Worm (Caenorhabditis elegans) whole organism, dauer: ENCODE results near the gene fbxb-111.

Source experiments
- unc-62 ChIP-seq: sonication (generic microtip); optimal IDR thresholded peaks from 2 replicates; lab custom pipeline; 2017; ENCODE audit warnings: missing biosample characterization, missing genetic modification reagents, missing genetic modification characterization

fbxb-111 gene

DNA sequence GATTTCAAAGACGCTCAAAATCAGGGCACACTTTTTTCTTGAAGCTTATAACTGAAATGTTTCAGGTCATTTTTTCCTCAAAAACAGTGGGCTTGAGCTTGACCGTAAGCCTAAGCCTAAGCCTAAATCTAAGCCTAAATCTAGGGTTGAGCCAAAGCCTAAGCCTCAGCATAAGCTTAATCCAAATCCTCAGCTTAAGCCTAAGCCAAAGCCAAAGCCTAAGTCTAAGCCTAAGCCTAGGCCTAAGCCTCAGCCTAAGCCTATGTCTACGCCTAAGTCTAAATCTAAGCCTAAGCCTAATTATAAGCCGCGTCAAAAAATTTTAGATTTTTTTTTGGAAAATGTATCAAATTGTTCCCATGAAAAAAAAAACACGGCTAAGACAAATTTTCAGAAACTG, 40.5 kb downstream of the fbxb-111 start:
- no peak for TF ChIP-seq unc-62 (GFP tag; lab: Kevin White, UChicago)

ce11 chrII:2730647-2731046, 44.2 kb downstream of the fbxb-111 start:
- TF ChIP-seq unc-62 (GFP tag; lab: Kevin White, UChicago): no peak

DNA sequence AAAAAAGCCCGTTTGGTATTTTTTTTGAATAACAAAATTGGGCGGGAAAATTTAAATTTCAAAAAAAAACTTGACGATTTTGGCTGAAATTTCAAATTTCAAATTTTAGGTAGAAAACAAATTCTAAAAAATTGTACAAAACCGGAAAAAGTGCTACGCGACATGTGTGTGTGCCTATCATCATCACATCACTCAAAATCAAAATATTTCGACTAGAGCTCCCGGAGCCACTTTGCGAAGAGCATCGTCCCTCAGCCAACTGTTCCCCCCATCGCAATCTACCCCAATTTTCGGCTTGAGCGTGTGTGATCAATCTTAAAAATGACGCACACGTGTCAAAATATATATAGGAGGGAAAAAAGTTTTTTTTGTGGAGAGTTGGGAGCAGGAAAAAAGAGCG, 48.0 kb downstream of the fbxb-111 start:
- TF ChIP-seq unc-62 (GFP tag; lab: Kevin White, UChicago): no peak

ce11 chrII:2725561-2725960, 49.2 kb downstream of the fbxb-111 start, which contains the start of the genes T05A8.11 and nep-2:
T05A8.11 (minus strand) TSS chrII:2725661.
nep-2 (minus strand) TSS chrII:2725752.
- TF ChIP-seq unc-62 (GFP tag; lab: Kevin White, UChicago): no peak
